Worm (Caenorhabditis elegans): ENCODE results near the gene ZK1058.3.

DNA sequence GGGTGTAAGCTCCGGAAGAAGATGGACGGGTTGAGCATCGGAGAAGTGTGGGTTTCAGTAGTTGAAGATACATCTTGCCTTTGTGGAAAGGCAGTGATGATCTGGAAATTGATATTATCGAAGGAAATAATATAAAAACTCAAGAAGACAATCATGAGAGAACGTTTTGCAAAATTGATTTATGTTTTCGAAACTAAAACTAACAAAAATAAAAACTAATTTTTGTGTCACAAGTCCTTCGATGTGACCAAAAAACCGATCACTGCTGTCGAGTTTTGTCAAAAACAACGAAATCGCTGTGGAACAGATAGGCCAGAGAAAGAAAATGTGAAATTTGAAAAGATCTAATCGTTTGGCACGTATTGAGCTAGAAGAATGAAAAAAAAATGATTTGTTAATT is 11.1 kb upstream of the ZK1058.3 start, which contains the start of gene mmcm-1:
- TF ChIP-seq lsy-2 (tag; optimal IDR thresholded peaks at IDR 0.05): no peak
- TF ChIP-seq cnd-1 (tag; optimal IDR thresholded peaks at IDR 0.05): no peak
- no peak for TF ChIP-seq unc-62 (GFP tag; optimal IDR thresholded peaks at IDR 0.05)
- TF ChIP-seq sptf-1 (tag; optimal IDR thresholded peaks at IDR 0.05): no peak
- no peak for TF ChIP-seq mep-1 (tag; optimal IDR thresholded peaks at IDR 0.05)
